Worm (Caenorhabditis elegans): Measurements from ENCODE around the gene D1005.10.

The D1005.10 gene

ce11 chrX:1437097-1437496, 48.9 kb downstream of the D1005.10 start:
- TF ChIP-seq zfh-2 (GFP tag; conservative IDR thresholded peaks at IDR 0.05): no peak
- no peak for TF ChIP-seq ceh-79 (tag; optimal IDR thresholded peaks at IDR 0.05)
- TF ChIP-seq hlh-26 (GFP tag; conservative IDR thresholded peaks at IDR 0.05): no peak
- TF ChIP-seq gei-17 (GFP tag; optimal IDR thresholded peaks at IDR 0.05): peak; percentile 59
- peak; percentile 8 for TF ChIP-seq ZK185.1 (tag; optimal IDR thresholded peaks at IDR 0.05; ENCODE audit: poor library complexity, severe bottlenecking)
- TF ChIP-seq ztf-26 (tag; optimal IDR thresholded peaks at IDR 0.05): no peak
- 0 out of 2 replicates have a peak, but pooled peaks have one; percentile 23 for TF ChIP-seq egl-44 (GFP tag; IDR thresholded peaks at IDR 0.05)
- TF ChIP-seq dox-1 (GFP tag; IDR thresholded peaks at IDR 0.05): peak; percentile 31; the same call in 1 of the 2 replicates
- no peak for TF ChIP-seq Y95B8A.8 (GFP tag; IDR thresholded peaks at IDR 0.05)
- no peak for TF ChIP-seq cebp-1 (GFP tag; IDR thresholded peaks at IDR 0.05)
- peak; percentile 9 for TF ChIP-seq cebp-1 (tag; optimal IDR thresholded peaks at IDR 0.05)
- no peak for TF ChIP-seq attf-6 (GFP tag; IDR thresholded peaks at IDR 0.05)
